Worm (Caenorhabditis elegans) whole organism, L4 larva: ENCODE results near the gene fdgt-2.

ENCODE experiments used
- F10B5.3 ChIP-seq: sonication (generic microtip); optimal IDR thresholded peaks from 2 replicates; lab custom pipeline; 2016; ENCODE audit warnings: mild to moderate bottlenecking, missing genetic modification characterization, missing compliant biosample characterization
- F44E2.7 ChIP-seq: fragments of 200-800 bp; sonication (Bioruptor generic); IDR thresholded peaks from 2 replicates; pipeline ENCODE4 v2.1.2; 2022; ENCODE audit warnings: missing genetic modification characterization, missing compliant biosample characterization
- R02D3.7 ChIP-seq: fragments of 150-350 bp; sonication (generic microtip); optimal IDR thresholded peaks from 3 replicates; lab custom pipeline; 2014; ENCODE audit warnings: missing biosample characterization, missing genetic modification characterization
- Y48G9A.11 ChIP-seq: fragments of 200-800 bp; sonication (Bioruptor generic); IDR thresholded peaks from 2 replicates; pipeline ENCODE4 v1.3.6; 2022; ENCODE audit warnings: missing genetic modification reagents, missing genetic modification characterization, missing compliant biosample characterization
- Y75B8A.6 ChIP-seq: fragments of 200-800 bp; sonication (Bioruptor generic); IDR thresholded peaks from 2 replicates; pipeline ENCODE4 v1.3.6; 2022; ENCODE audit warnings: missing genetic modification reagents, missing genetic modification characterization, missing compliant biosample characterization
- ZK337.2 ChIP-seq: fragments of 200-800 bp; sonication (Bioruptor generic); IDR thresholded peaks from 2 replicates; pipeline ENCODE4 v1.3.6; 2022; ENCODE audit warnings: missing genetic modification reagents, missing genetic modification characterization, missing compliant biosample characterization
- aha-1 ChIP-seq: fragments of 150-350 bp; peaks from one replicate; lab custom pipeline; 2014; ENCODE audit warnings: missing biosample characterization, missing genetic modification characterization
- ama-1 ChIP-seq: fragments of 150-350 bp; optimal IDR thresholded peaks from 2 replicates; lab custom pipeline; 2014; ENCODE audit warnings: inconsistent platforms, mixed read lengths
- ceh-28 ChIP-seq: fragments of 150-350 bp; optimal IDR thresholded peaks from 2 replicates; lab custom pipeline; 2014; ENCODE audit warnings: missing biosample characterization, missing genetic modification reagents, missing genetic modification characterization
- ceh-32 ChIP-seq: sonication (generic microtip); optimal IDR thresholded peaks from 2 replicates; lab custom pipeline; 2016; ENCODE audit warnings: mild to moderate bottlenecking, missing genetic modification characterization, missing compliant biosample characterization; ENCODE audit not compliant: poor library complexity
- ceh-82 ChIP-seq: sonication (generic microtip); optimal IDR thresholded peaks from 2 replicates; lab custom pipeline; 2017; ENCODE audit warnings: missing biosample characterization, missing genetic modification characterization
- cey-2 ChIP-seq: sonication (generic microtip); optimal IDR thresholded peaks from 3 replicates; lab custom pipeline; 2017; ENCODE audit warnings: missing genetic modification characterization, mild to moderate bottlenecking, missing compliant biosample characterization, antibody characterized with exemption, borderline replicate concordance; ENCODE audit not compliant: insufficient read depth
- daf-12 ChIP-seq: fragments of 150-350 bp; optimal IDR thresholded peaks from 2 replicates; lab custom pipeline; 2014; ENCODE audit warnings: missing biosample characterization, missing genetic modification reagents, missing genetic modification characterization
- dmd-6 ChIP-seq: fragments of 200-800 bp; sonication (Bioruptor generic); IDR thresholded peaks from 2 replicates; pipeline ENCODE4 v1.3.6; 2022; ENCODE audit warnings: missing genetic modification reagents, missing genetic modification characterization, missing compliant biosample characterization
- dmd-9 ChIP-seq: fragments of 200-800 bp; sonication (Bioruptor generic); IDR thresholded peaks from 2 replicates; pipeline ENCODE4 v1.3.6; 2022; ENCODE audit warnings: missing genetic modification reagents, missing genetic modification characterization, missing compliant biosample characterization
- dpl-1 ChIP-seq: fragments of 150-350 bp; optimal IDR thresholded peaks from 2 replicates; lab custom pipeline; 2014; ENCODE audit warnings: missing biosample characterization, missing genetic modification reagents, missing genetic modification characterization
- egl-27 ChIP-seq: sonication (generic microtip); optimal IDR thresholded peaks from 3 replicates; lab custom pipeline; 2017; ENCODE audit warnings: missing biosample characterization, missing genetic modification reagents, missing genetic modification characterization
- egl-43 ChIP-seq: fragments of 200-800 bp; sonication (Bioruptor generic); IDR thresholded peaks from 2 replicates; pipeline ENCODE4 v1.3.6; 2022; ENCODE audit warnings: missing genetic modification reagents, missing genetic modification characterization, missing compliant biosample characterization
- hlh-11 ChIP-seq: fragments of 200-800 bp; sonication (Bioruptor generic); optimal IDR thresholded peaks from 2 replicates; lab custom pipeline; 2018; ENCODE audit warnings: mild to moderate bottlenecking, missing genetic modification characterization, missing compliant biosample characterization
- hlh-30 ChIP-seq: sonication (generic microtip); optimal IDR thresholded peaks from 2 replicates; lab custom pipeline; 2017; ENCODE audit warnings: antibody characterized with exemption, mild to moderate bottlenecking, missing genetic modification characterization, missing compliant biosample characterization; ENCODE audit not compliant: insufficient read depth
- hmg-1.1 ChIP-seq: fragments of 200-800 bp; sonication (Bioruptor generic); IDR thresholded peaks from 2 replicates; pipeline ENCODE4 v1.3.6; 2022; ENCODE audit warnings: missing genetic modification reagents, missing genetic modification characterization, missing compliant biosample characterization
- lim-7 ChIP-seq: fragments of 200-800 bp; sonication (Bioruptor generic); IDR thresholded peaks from 2 replicates; pipeline ENCODE4 v1.3.6; 2022; ENCODE audit warnings: missing genetic modification characterization, missing compliant biosample characterization
- lin-1 ChIP-seq: fragments of 200-800 bp; sonication (Bioruptor generic); IDR thresholded peaks from 2 replicates; pipeline ENCODE4 v1.3.6; 2022; ENCODE audit warnings: missing genetic modification reagents, missing genetic modification characterization, missing compliant biosample characterization
- lin-13 ChIP-seq: fragments of 150-350 bp; optimal IDR thresholded peaks from 2 replicates; lab custom pipeline; 2014; ENCODE audit warnings: missing biosample characterization, missing genetic modification reagents, missing genetic modification characterization
- lin-29 ChIP-seq: fragments of 200-800 bp; sonication (Bioruptor generic); IDR thresholded peaks from 2 replicates; pipeline ENCODE4 v1.3.6; 2022; ENCODE audit warnings: missing genetic modification reagents, missing genetic modification characterization, missing compliant biosample characterization
- lin-38 ChIP-seq: fragments of 200-800 bp; sonication (Bioruptor generic); IDR thresholded peaks from 2 replicates; pipeline ENCODE4 v1.3.6; 2022; ENCODE audit warnings: missing genetic modification reagents, missing genetic modification characterization, missing compliant biosample characterization
- madf-5 ChIP-seq, 2 experiments: fragments of 200-800 bp; sonication (Bioruptor generic); IDR thresholded peaks; 2 replicates each; pipeline ENCODE4 v1.3.6; 2022; ENCODE audit warnings: missing compliant biosample characterization in 2 of 2, missing genetic modification characterization in 2 of 2
- madf-9 ChIP-seq: fragments of 200-800 bp; sonication (Bioruptor generic); conservative IDR thresholded peaks from 2 replicates; pipeline ENCODE4 v1.3.6; 2022; ENCODE audit warnings: missing genetic modification reagents, missing genetic modification characterization, missing compliant biosample characterization
- mdl-1 ChIP-seq, 2 experiments: fragments of 150-350 bp in 1 of 2; sonication (generic microtip) in 1 of 2; optimal IDR thresholded peaks; 2 replicates each; lab custom pipeline; 2014 to 2017; ENCODE audit warnings: missing biosample characterization in 2 of 2, missing genetic modification characterization in 2 of 2
- mep-1 ChIP-seq: fragments of 150-350 bp; sonication (generic microtip); optimal IDR thresholded peaks from 3 replicates; lab custom pipeline; 2014; ENCODE audit warnings: missing biosample characterization, missing genetic modification characterization
- mxl-2 ChIP-seq: fragments of 200-800 bp; sonication (Bioruptor generic); conservative IDR thresholded peaks from 2 replicates; pipeline ENCODE4 v1.3.6; 2022; ENCODE audit warnings: missing genetic modification reagents, missing genetic modification characterization, missing compliant biosample characterization
- nhr-25 ChIP-seq: sonication (generic microtip); optimal IDR thresholded peaks from 2 replicates; lab custom pipeline; 2017; ENCODE audit warnings: missing genetic modification characterization, mild to moderate bottlenecking, missing compliant biosample characterization, antibody characterized with exemption, moderate library complexity, borderline replicate concordance; ENCODE audit not compliant: insufficient read depth
- nhr-28 ChIP-seq: fragments of 150-350 bp; optimal IDR thresholded peaks from 2 replicates; lab custom pipeline; 2014; ENCODE audit warnings: missing biosample characterization, missing genetic modification characterization
- php-3 ChIP-seq: fragments of 200-800 bp; sonication (Bioruptor generic); IDR thresholded peaks from 2 replicates; pipeline ENCODE4 v1.3.6; 2022; ENCODE audit warnings: missing genetic modification reagents, missing genetic modification characterization, missing compliant biosample characterization
- pqm-1 ChIP-seq: sonication (generic microtip); optimal IDR thresholded peaks from 2 replicates; lab custom pipeline; 2017; ENCODE audit warnings: missing biosample characterization, missing genetic modification characterization
- sdz-12 ChIP-seq: fragments of 200-800 bp; sonication (Bioruptor generic); optimal IDR thresholded peaks from 2 replicates; lab custom pipeline; 2018; ENCODE audit warnings: mild to moderate bottlenecking, missing genetic modification characterization, missing compliant biosample characterization
- set-16 ChIP-seq: fragments of 200-800 bp; sonication (Bioruptor generic); IDR thresholded peaks from 2 replicates; pipeline ENCODE4 v1.3.6; 2022; ENCODE audit warnings: missing genetic modification reagents, missing genetic modification characterization, missing compliant biosample characterization
- snpc-1.2 ChIP-seq: fragments of 200-800 bp; sonication (Bioruptor generic); IDR thresholded peaks from 2 replicates; pipeline ENCODE4 v1.3.6; 2022; ENCODE audit warnings: missing genetic modification reagents, missing genetic modification characterization, missing compliant biosample characterization
- spr-1 ChIP-seq: sonication (generic microtip); optimal IDR thresholded peaks from 2 replicates; lab custom pipeline; 2016; ENCODE audit warnings: mild to moderate bottlenecking, missing genetic modification characterization, missing compliant biosample characterization
- tag-97 ChIP-seq: fragments of 200-800 bp; sonication (Bioruptor generic); IDR thresholded peaks from 2 replicates; pipeline ENCODE4 v1.3.6; 2022; ENCODE audit warnings: missing genetic modification characterization, missing compliant biosample characterization
- unc-130 ChIP-seq: sonication (generic microtip); optimal IDR thresholded peaks from 2 replicates; lab custom pipeline; 2016; ENCODE audit warnings: missing genetic modification reagents, missing genetic modification characterization, missing compliant biosample characterization
- unc-62 ChIP-seq, 3 experiments: fragments of 150-350 bp in 1 of 3; sonication (generic microtip); optimal IDR thresholded peaks in 2 of 3; peaks in 1 of 3; 1 replicate in 1 of 3; 2 replicates in 2 of 3; lab custom pipeline; 2014 to 2017; ENCODE audit warnings: missing biosample characterization in 3 of 3, missing genetic modification characterization in 3 of 3, missing genetic modification reagents in 3 of 3, missing genotype in 1 of 3
- zfp-3 ChIP-seq: fragments of 200-800 bp; sonication (Bioruptor generic); conservative IDR thresholded peaks from 2 replicates; pipeline ENCODE4 v1.3.6; 2022; ENCODE audit warnings: missing genetic modification reagents, missing genetic modification characterization, missing compliant biosample characterization
- zip-11 ChIP-seq: fragments of 200-800 bp; sonication (Bioruptor generic); IDR thresholded peaks from 2 replicates; pipeline ENCODE4 v1.3.6; 2022; ENCODE audit warnings: missing genetic modification characterization, missing compliant biosample characterization
- ztf-7 ChIP-seq: fragments of 150-350 bp; optimal IDR thresholded peaks from 2 replicates; lab custom pipeline; 2014; ENCODE audit warnings: missing biosample characterization, missing genetic modification characterization

fdgt-2 gene

ce11 chrII:8437035-8437434 lies 19.6 kb downstream of the fdgt-2 start, which contains the start of gene acp-3:
acp-3 (minus strand) TSS chrII:8437135.
- peak; percentile 84 for TF ChIP-seq aha-1 (tag; lab: Kevin White, UChicago)
- TF ChIP-seq set-16 (GFP tag; lab: Robert Waterston, UW): no peak
- TF ChIP-seq snpc-1.2 (GFP tag; lab: Robert Waterston, UW): no peak
- TF ChIP-seq unc-62 (GFP tag; optimal IDR thresholded peaks at IDR 0.05 in 1 of 2; lab: Kevin White, UChicago): peak in 1 of 2 experiments; percentile 68
- TF ChIP-seq unc-62 (tag; optimal IDR thresholded peaks at IDR 0.05; lab: Kevin White, UChicago): no peak

- peak in 1 of 2 experiments; percentile 13 for TF ChIP-seq unc-62 (GFP tag; optimal IDR thresholded peaks at IDR 0.05 in 1 of 2; lab: Kevin White, UChicago)
- TF ChIP-seq unc-62 (tag; optimal IDR thresholded peaks at IDR 0.05; lab: Kevin White, UChicago): no peak
- peak; percentile 91 for TF ChIP-seq nhr-28 (tag; lab: Kevin White, UChicago)
- TF ChIP-seq mxl-2 (GFP tag; lab: Robert Waterston, UW): no peak
These were observed 21.4 kb downstream of the fdgt-2 start, which contains the start of gene lips-10 for ce11 chrII:8438791-8439287. lips-10 (plus strand) TSS chrII:8439168.

- no peak for TF ChIP-seq egl-43 (GFP tag; lab: Robert Waterston, UW)
- TF ChIP-seq lin-29 (GFP tag; lab: Robert Waterston, UW): no peak
- peak; percentile 77 for TF ChIP-seq nhr-28 (tag; lab: Kevin White, UChicago)
- TF ChIP-seq zip-11: no peak
- TF ChIP-seq egl-27 (tag; lab: Kevin White, UChicago): no peak
- no peak for TF ChIP-seq dmd-9 (GFP tag; lab: Robert Waterston, UW)
- no peak for TF ChIP-seq F44E2.7 (GFP tag; lab: Robert Waterston, UW)
- no peak for TF ChIP-seq ceh-32 (tag; lab: Kevin White, UChicago)
- no peak for TF ChIP-seq cey-2
- TF ChIP-seq ama-1: no peak
- no peak for TF ChIP-seq sdz-12 (GFP tag; lab: Kevin White, UChicago)
- no peak for TF ChIP-seq hmg-1.1 (GFP tag; lab: Robert Waterston, UW)
- no peak for TF ChIP-seq madf-5 (GFP tag; IDR thresholded peaks at IDR 0.05; lab: Robert Waterston, UW)
- no peak for TF ChIP-seq spr-1
- TF ChIP-seq madf-9 (GFP tag; lab: Robert Waterston, UW): no peak
- TF ChIP-seq ztf-7 (tag; lab: Kevin White, UChicago): no peak
- TF ChIP-seq hlh-30: peak; percentile 51
- TF ChIP-seq lin-13 (GFP tag; lab: Kevin White, UChicago): no peak
- TF ChIP-seq mep-1 (tag; lab: Kevin White, UChicago): no peak
- peak in 1 of 2 experiments; percentile 35 for TF ChIP-seq mdl-1 (tag; optimal IDR thresholded peaks at IDR 0.05; lab: Kevin White, UChicago)
- no peak for TF ChIP-seq lim-7 (GFP tag; lab: Robert Waterston, UW)
- TF ChIP-seq dmd-6 (GFP tag; lab: Robert Waterston, UW): peak; percentile 48; the same call in 1 of the 2 replicates
- no peak for TF ChIP-seq F10B5.3 (tag; lab: Kevin White, UChicago)
- TF ChIP-seq php-3 (GFP tag; lab: Robert Waterston, UW): no peak
- TF ChIP-seq pqm-1: no peak
- TF ChIP-seq mxl-2 (GFP tag; lab: Robert Waterston, UW): no peak
- no peak for TF ChIP-seq lin-38 (GFP tag; lab: Robert Waterston, UW)
- no peak for TF ChIP-seq lin-1 (GFP tag; lab: Robert Waterston, UW)
- TF ChIP-seq tag-97 (GFP tag; lab: Robert Waterston, UW): no peak
- TF ChIP-seq Y48G9A.11: no peak
- peak; percentile 11 for TF ChIP-seq hlh-11 (tag; lab: Kevin White, UChicago)
- TF ChIP-seq R02D3.7: no peak
- no peak for TF ChIP-seq unc-130
- no peak for TF ChIP-seq Y75B8A.6 (GFP tag; lab: Robert Waterston, UW)
- no peak for TF ChIP-seq zfp-3 (GFP tag; lab: Robert Waterston, UW)
- no peak for TF ChIP-seq nhr-25
- TF ChIP-seq ceh-28 (tag; lab: Kevin White, UChicago): no peak
- TF ChIP-seq snpc-1.2 (GFP tag; lab: Robert Waterston, UW): no peak
- TF ChIP-seq ceh-82: no peak
- TF ChIP-seq daf-12 (tag; lab: Kevin White, UChicago): no peak
- TF ChIP-seq dpl-1 (GFP tag; lab: Kevin White, UChicago): no peak
- no peak for TF ChIP-seq ZK337.2 (GFP tag; lab: Robert Waterston, UW)
These were observed 22.7 kb downstream of the fdgt-2 start for ce11 chrII:8440097-8440496.
